Fruit fly (Drosophila melanogaster): ENCODE measurements around the gene mRpL9.
A peak's percentile ranks its signal among the peaks of the same experiment; 100 is the strongest.

Gene mRpL9

DNA sequence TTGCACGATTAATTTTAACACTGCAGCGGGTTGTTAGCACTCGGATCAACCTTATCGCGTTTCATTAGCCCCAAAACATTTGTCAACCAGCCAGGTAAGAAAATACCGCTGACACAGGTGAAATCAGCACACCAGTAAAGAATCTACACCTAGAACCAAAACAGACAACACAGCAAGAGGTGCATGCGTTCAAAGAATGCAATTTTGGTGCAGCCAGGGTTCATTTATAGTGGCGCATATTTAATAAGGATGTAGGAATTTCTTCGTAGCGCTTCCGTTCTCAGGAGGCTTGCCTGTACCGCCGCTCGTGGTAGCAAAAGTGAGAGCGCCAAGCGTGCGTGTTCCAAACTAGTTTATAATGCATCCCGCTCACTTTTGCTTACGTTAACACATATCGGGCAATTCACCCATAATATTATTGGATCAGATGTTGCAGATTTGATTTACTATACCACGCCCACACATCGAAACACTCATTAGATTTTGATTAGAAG lies 11.9 kb downstream of the mRpL9 start (continued):
- TF ChIP-seq Rfx (GFP tag; IDR thresholded peaks at IDR 0.05): peak; percentile 25; the same call in 1 of the 2 replicates
- TF ChIP-seq HHEX (GFP tag; optimal IDR thresholded peaks at IDR 0.05): no peak
- TF ChIP-seq CG11398 (GFP tag; optimal IDR thresholded peaks at IDR 0.05): no peak
- no peak for TF ChIP-seq CG2202 (tag; optimal IDR thresholded peaks at IDR 0.05)
- no peak for TF ChIP-seq zen (tag; optimal IDR thresholded peaks at IDR 0.05)
- TF ChIP-seq wor (GFP tag; IDR thresholded peaks at IDR 0.05): no peak
- no peak for TF ChIP-seq CG9817 (tag; optimal IDR thresholded peaks at IDR 0.05)
- TF ChIP-seq slbo (GFP tag; IDR thresholded peaks at IDR 0.05): peak; percentile 42; the same call in 1 of the 2 replicates
- TF ChIP-seq Hand (GFP tag; optimal IDR thresholded peaks at IDR 0.05): no peak
- TF ChIP-seq chm (GFP tag; IDR thresholded peaks at IDR 0.05): peak; percentile 23; the same call in 1 of the 2 replicates
- no peak for TF ChIP-seq Sry-δ (GFP tag; optimal IDR thresholded peaks at IDR 0.05)
- no peak for TF ChIP-seq CG8944 (GFP tag; optimal IDR thresholded peaks at IDR 0.05)
- no peak for TF ChIP-seq sisA (GFP tag; IDR thresholded peaks at IDR 0.05)
- TF ChIP-seq Lhr (GFP tag; optimal IDR thresholded peaks at IDR 0.05): no peak
- TF ChIP-seq CG31224 (GFP tag; IDR thresholded peaks at IDR 0.05): peak; percentile 16; the same call in 1 of the 2 replicates
- TF ChIP-seq disco-r (GFP tag; optimal IDR thresholded peaks at IDR 0.05): no peak
- peak; percentile 25; the same call in 2 of the 3 replicates for TF ChIP-seq tgo (GFP tag; IDR thresholded peaks at IDR 0.05)
- TF ChIP-seq Hey (tag; optimal IDR thresholded peaks at IDR 0.05): no peak
- no peak for TF ChIP-seq jumu (GFP tag; optimal IDR thresholded peaks at IDR 0.05)
- no peak for TF ChIP-seq CG10654 (GFP tag; optimal IDR thresholded peaks at IDR 0.05)
- TF ChIP-seq E2f2 (GFP tag; IDR thresholded peaks at IDR 0.05): peak; percentile 30; the same call in 1 of the 2 replicates
- no peak for TF ChIP-seq Bteb2 (GFP tag; optimal IDR thresholded peaks at IDR 0.05)
- 0 out of 2 replicates have a peak, but pooled peaks have one; percentile 25 for TF ChIP-seq CG10366 (GFP tag; IDR thresholded peaks at IDR 0.05)
- no peak for TF ChIP-seq CG8478 (optimal IDR thresholded peaks at IDR 0.05)
- TF ChIP-seq Med (GFP tag): peak; percentile 40
- TF ChIP-seq HmgD (GFP tag; optimal IDR thresholded peaks at IDR 0.05): no peak
- no peak for TF ChIP-seq h (optimal IDR thresholded peaks at IDR 0.05)
- no peak for TF ChIP-seq Lim3 (GFP tag; IDR thresholded peaks at IDR 0.05)
- no peak for TF ChIP-seq her (GFP tag; optimal IDR thresholded peaks at IDR 0.05)
- no peak for TF ChIP-seq yki (optimal IDR thresholded peaks at IDR 0.05)
- TF ChIP-seq Ada2b (GFP tag; IDR thresholded peaks at IDR 0.05): no peak
- TF ChIP-seq CG6654 (GFP tag; optimal IDR thresholded peaks at IDR 0.05): no peak
- TF ChIP-seq Hr3 (GFP tag; optimal IDR thresholded peaks at IDR 0.05): no peak
- TF ChIP-seq CG12659 (GFP tag; optimal IDR thresholded peaks at IDR 0.05): no peak
- peak; percentile 63 for TF ChIP-seq Blimp-1 (GFP tag; optimal IDR thresholded peaks at IDR 0.05)
- no peak for TF ChIP-seq CG7556 (GFP tag; optimal IDR thresholded peaks at IDR 0.05)
- TF ChIP-seq Scr (GFP tag; IDR thresholded peaks at IDR 0.05; ENCODE audit: partially characterized antibody): peak; percentile 16; the same call in 1 of the 2 replicates
- TF ChIP-seq cg (GFP tag; optimal IDR thresholded peaks at IDR 0.05): no peak
- TF ChIP-seq Aef1 (GFP tag; IDR thresholded peaks at IDR 0.05): no peak
- TF ChIP-seq crol (GFP tag; IDR thresholded peaks at IDR 0.05): no peak
- TF ChIP-seq HLH3B (GFP tag; IDR thresholded peaks at IDR 0.05): 0 out of 2 replicates have a peak, but pooled peaks have one; percentile 22
- no peak for TF ChIP-seq pan (optimal IDR thresholded peaks at IDR 0.05)
- peak in 1 of 2 experiments; percentile 34 for TF ChIP-seq pan (GFP tag; optimal IDR thresholded peaks at IDR 0.05 in 1 of 2, IDR thresholded peaks at IDR 0.05 in 1 of 2)
- no peak for TF ChIP-seq croc (GFP tag; conservative IDR thresholded peaks at IDR 0.05)
- no peak for TF ChIP-seq lab (GFP tag; optimal IDR thresholded peaks at IDR 0.05)
- TF ChIP-seq CG18476 (GFP tag; optimal IDR thresholded peaks at IDR 0.05): no peak
- TF ChIP-seq CG14860 (GFP tag; IDR thresholded peaks at IDR 0.05; ENCODE audit: partially characterized antibody): no peak
- TF ChIP-seq CG15696 (tag; optimal IDR thresholded peaks at IDR 0.05): no peak
- TF ChIP-seq NC2α (GFP tag; optimal IDR thresholded peaks at IDR 0.05): no peak
- no peak for TF ChIP-seq CG11247 (GFP tag; IDR thresholded peaks at IDR 0.05)
- no peak for TF ChIP-seq CG12942 (GFP tag; optimal IDR thresholded peaks at IDR 0.05)
- no peak for TF ChIP-seq CG6791 (GFP tag; IDR thresholded peaks at IDR 0.05; ENCODE audit: partially characterized antibody)
